Worm (Caenorhabditis elegans) whole organism, midembryonic: ENCODE measurements around the gene fipr-2.

Experiments used
- T22C8.4 ChIP-seq: fragments of 200-800 bp; sonication (Bioruptor generic); IDR thresholded peaks from 2 replicates; pipeline ENCODE4 v1.3.6; 2022; ENCODE audit warnings: missing genetic modification characterization, missing compliant biosample characterization
- cog-1 ChIP-seq: sonication (generic microtip); optimal IDR thresholded peaks from 2 replicates; lab custom pipeline; 2016; ENCODE audit warnings: missing genetic modification characterization, missing compliant biosample characterization
- flt-1 ChIP-seq: fragments of 200-800 bp; sonication (Bioruptor generic); IDR thresholded peaks from 2 replicates; pipeline ENCODE4 v1.3.6; 2022; ENCODE audit warnings: missing genetic modification characterization, missing compliant biosample characterization
- klf-2 ChIP-seq: fragments of 200-800 bp; sonication (Bioruptor generic); conservative IDR thresholded peaks from 2 replicates; pipeline ENCODE4 v1.3.6; 2022; ENCODE audit warnings: missing genetic modification reagents, missing genetic modification characterization, missing compliant biosample characterization
- med-1 ChIP-seq: sonication (generic microtip); optimal IDR thresholded peaks from 2 replicates; lab custom pipeline; 2017; ENCODE audit warnings: missing genetic modification characterization, mild to moderate bottlenecking, missing compliant biosample characterization, antibody characterized with exemption, missing genetic modification reagents; ENCODE audit not compliant: insufficient read depth
- ref-1 ChIP-seq: fragments of 200-800 bp; sonication (Bioruptor generic); conservative IDR thresholded peaks from 2 replicates; pipeline ENCODE4 v1.3.6; 2022; ENCODE audit warnings: missing genetic modification reagents, missing genetic modification characterization, missing compliant biosample characterization
- tab-1 ChIP-seq: fragments of 200-800 bp; sonication (Bioruptor generic); IDR thresholded peaks from 2 replicates; pipeline ENCODE4 v1.3.6; 2022; ENCODE audit warnings: missing genetic modification characterization, missing compliant biosample characterization
- ztf-23 ChIP-seq: fragments of 200-800 bp; sonication (Bioruptor generic); IDR thresholded peaks from 2 replicates; pipeline ENCODE4 v1.3.6; 2022; ENCODE audit warnings: missing genetic modification reagents, missing genetic modification characterization, missing compliant biosample characterization
- ztf-29 ChIP-seq: fragments of 200-800 bp; sonication (Bioruptor generic); IDR thresholded peaks from 2 replicates; pipeline ENCODE4 v1.3.6; 2022; ENCODE audit warnings: missing genetic modification reagents, missing genetic modification characterization, missing compliant biosample characterization

ce11 chrV:12412321-12412720 is 47.2 kb downstream of the fipr-2 start:
- TF ChIP-seq med-1 (GFP tag; lab: Kevin White, UChicago) (no peak), cog-1 (tag; lab: Kevin White, UChicago) (no peak), flt-1 (GFP tag; lab: Robert Waterston, UW) (no peak), T22C8.4 (GFP tag; lab: Robert Waterston, UW) (no peak), klf-2 (GFP tag; lab: Robert Waterston, UW) (no peak), ztf-29 (GFP tag; lab: Robert Waterston, UW) (no peak), tab-1 (GFP tag; lab: Robert Waterston, UW) (no peak), ref-1 (GFP tag; lab: Robert Waterston, UW) (no peak), ztf-23 (GFP tag; lab: Robert Waterston, UW) (no peak)
